Worm (Caenorhabditis elegans) whole organism, midembryonic: ENCODE data around the gene vms-1.

Experiments used
- ref-1 ChIP-seq: fragments of 200-800 bp; sonication (Bioruptor generic); conservative IDR thresholded peaks from 2 replicates; pipeline ENCODE4 v1.3.6; 2022; ENCODE audit warnings: missing genetic modification reagents, missing genetic modification characterization, missing compliant biosample characterization
- ztf-23 ChIP-seq: fragments of 200-800 bp; sonication (Bioruptor generic); IDR thresholded peaks from 2 replicates; pipeline ENCODE4 v1.3.6; 2022; ENCODE audit warnings: missing genetic modification reagents, missing genetic modification characterization, missing compliant biosample characterization

- TF ChIP-seq ref-1 (GFP tag; lab: Robert Waterston, UW) = no peak
- TF ChIP-seq ztf-23 = no peak
Observed at ce11 chrIII:8080165-8080738, 8.1 kb upstream of the vms-1 start, which contains the start of the genes dcr-1 and apc-2.
